Fruit fly (Drosophila melanogaster) whole organism, embryonic: ENCODE measurements around the gene opa.

ENCODE experiments used
- B-H1 ChIP-seq: fragments of 200-800 bp; sonication (Bioruptor generic); IDR thresholded peaks from 3 replicates; pipeline ENCODE4 v1.3.6; 2022; ENCODE audit warnings: missing biosample characterization, missing genetic modification characterization
- BEAF-32 ChIP-seq: fragments of 200-800 bp; sonication (Bioruptor generic); optimal IDR thresholded peaks from 3 replicates; lab custom pipeline; 2017; ENCODE audit warnings: missing biosample characterization, missing genetic modification characterization, mild to moderate bottlenecking, moderate library complexity, missing genetic modification reagents
- CG10321 ChIP-seq: fragments of 200-800 bp; sonication (Bioruptor generic); IDR thresholded peaks from 2 replicates; pipeline ENCODE4 v1.3.6; 2022; ENCODE audit warnings: missing biosample characterization, missing genetic modification characterization
- CG11398 ChIP-seq: fragments of 200-800 bp; sonication (Bioruptor generic); optimal IDR thresholded peaks from 2 replicates; lab custom pipeline; 2016; ENCODE audit warnings: missing biosample characterization, missing genetic modification characterization
- CG12659 ChIP-seq: fragments of 200-800 bp; sonication (Bioruptor generic); optimal IDR thresholded peaks from 3 replicates; lab custom pipeline; 2017; ENCODE audit warnings: mild to moderate bottlenecking, missing biosample characterization, missing genetic modification reagents, missing genetic modification characterization
- CG12744 ChIP-seq: fragments of 200-800 bp; sonication (Bioruptor generic); optimal IDR thresholded peaks from 2 replicates; lab custom pipeline; 2016; ENCODE audit warnings: missing biosample characterization, missing genetic modification characterization
- CG14710 ChIP-seq: fragments of 200-800 bp; sonication (Bioruptor generic); optimal IDR thresholded peaks from 3 replicates; lab custom pipeline; 2019; ENCODE audit warnings: missing biosample characterization, mild to moderate bottlenecking, missing genetic modification characterization, moderate library complexity
- CG17385 ChIP-seq: fragments of 200-800 bp; sonication (Bioruptor generic); optimal IDR thresholded peaks from 3 replicates; lab custom pipeline; 2018; ENCODE audit warnings: missing biosample characterization, mild to moderate bottlenecking, missing genetic modification characterization
- CG17568 ChIP-seq: fragments of 200-800 bp; sonication (Bioruptor generic); optimal IDR thresholded peaks from 2 replicates; lab custom pipeline; 2018; ENCODE audit warnings: missing biosample characterization, mild to moderate bottlenecking, missing genetic modification characterization, moderate library complexity
- CG18599 ChIP-seq: fragments of 200-800 bp; sonication (Bioruptor generic); optimal IDR thresholded peaks from 3 replicates; lab custom pipeline; 2017; ENCODE audit warnings: missing biosample characterization, missing genetic modification characterization, mild to moderate bottlenecking, moderate library complexity, missing genetic modification reagents
- CG18764 ChIP-seq: fragments of 200-800 bp; sonication (Bioruptor generic); optimal IDR thresholded peaks from 3 replicates; lab custom pipeline; 2016; ENCODE audit warnings: missing biosample characterization, missing genetic modification characterization
- CG30020 ChIP-seq: fragments of 200-800 bp; optimal IDR thresholded peaks from 2 replicates; lab custom pipeline; 2019; ENCODE audit warnings: missing biosample characterization, mild to moderate bottlenecking, missing genetic modification characterization, moderate library complexity
- CG30403 ChIP-seq: fragments of 200-800 bp; sonication (Bioruptor generic); optimal IDR thresholded peaks from 3 replicates; lab custom pipeline; 2016; ENCODE audit warnings: missing biosample characterization, missing genetic modification characterization
- CG34376 ChIP-seq: fragments of 200-800 bp; sonication (Bioruptor generic); optimal IDR thresholded peaks from 2 replicates; lab custom pipeline; 2018; ENCODE audit warnings: missing biosample characterization, mild to moderate bottlenecking, missing genetic modification characterization
- CG4360 ChIP-seq: fragments of 200-800 bp; sonication (Bioruptor generic); IDR thresholded peaks from 2 replicates; pipeline ENCODE4 v1.3.6; 2022; ENCODE audit warnings: missing biosample characterization, missing genetic modification characterization
- CG6791 ChIP-seq: fragments of 200-800 bp; sonication (Bioruptor generic); IDR thresholded peaks from 3 replicates; pipeline ENCODE4 v1.3.6; 2022; ENCODE audit warnings: missing biosample characterization, missing genetic modification characterization; ENCODE audit not compliant: partially characterized antibody
- CG7963 ChIP-seq: fragments of 200-800 bp; sonication (Bioruptor generic); IDR thresholded peaks from 3 replicates; pipeline ENCODE4 v1.3.6; 2022; ENCODE audit warnings: missing biosample characterization, missing genetic modification characterization; ENCODE audit not compliant: partially characterized antibody
- CG7987 ChIP-seq: fragments of 200-800 bp; sonication (Bioruptor generic); optimal IDR thresholded peaks from 2 replicates; lab custom pipeline; 2018; ENCODE audit warnings: missing biosample characterization, mild to moderate bottlenecking, missing genetic modification characterization, moderate library complexity
- CG9797 ChIP-seq: fragments of 200-800 bp; sonication (Bioruptor generic); optimal IDR thresholded peaks from 3 replicates; lab custom pipeline; 2018; ENCODE audit warnings: missing biosample characterization, mild to moderate bottlenecking, missing genetic modification characterization
- CkIIα-i1 ChIP-seq: fragments of 200-800 bp; sonication (Bioruptor generic); IDR thresholded peaks from 2 replicates; pipeline ENCODE4 v1.3.6; 2022; ENCODE audit warnings: missing biosample characterization, missing genetic modification characterization
- D19B ChIP-seq: fragments of 200-800 bp; sonication (Bioruptor generic); optimal IDR thresholded peaks from 2 replicates; lab custom pipeline; 2017; ENCODE audit warnings: missing biosample characterization, mild to moderate bottlenecking, missing genetic modification characterization
- Dbx ChIP-seq: fragments of 200-800 bp; sonication (Bioruptor generic); IDR thresholded peaks from 3 replicates; pipeline ENCODE4 v1.3.6; 2022; ENCODE audit warnings: missing biosample characterization, missing genetic modification characterization
- Dek ChIP-seq: fragments of 200-800 bp; sonication (Bioruptor generic); optimal IDR thresholded peaks from 3 replicates; lab custom pipeline; 2019; ENCODE audit warnings: missing biosample characterization, mild to moderate bottlenecking, missing genetic modification characterization, moderate library complexity
- Fer3 ChIP-seq: fragments of 200-800 bp; sonication (Bioruptor generic); optimal IDR thresholded peaks from 2 replicates; lab custom pipeline; 2018; ENCODE audit warnings: missing biosample characterization, mild to moderate bottlenecking, missing genetic modification characterization, moderate library complexity
- HmgD ChIP-seq: fragments of 200-800 bp; sonication (Bioruptor generic); optimal IDR thresholded peaks from 3 replicates; lab custom pipeline; 2016; ENCODE audit warnings: missing biosample characterization, missing genetic modification characterization
- Hmx ChIP-seq: fragments of 200-800 bp; sonication (Bioruptor generic); optimal IDR thresholded peaks from 2 replicates; lab custom pipeline; 2016; ENCODE audit warnings: missing biosample characterization, missing genetic modification characterization
- Hr51 ChIP-seq, 2 experiments: fragments of 200-800 bp; sonication (Bioruptor generic); optimal IDR thresholded peaks; 2 replicates in 1 of 2; 3 replicates in 1 of 2; lab custom pipeline; 2016 to 2018; ENCODE audit warnings: missing biosample characterization in 2 of 2, missing genetic modification characterization in 2 of 2, mild to moderate bottlenecking in 1 of 2, moderate library complexity in 1 of 2
- NC2β ChIP-seq: fragments of 200-800 bp; sonication (Bioruptor generic); optimal IDR thresholded peaks from 2 replicates; lab custom pipeline; 2016; ENCODE audit warnings: missing biosample characterization, missing genetic modification characterization
- Nf-YB ChIP-seq: fragments of 200-800 bp; sonication (Bioruptor generic); optimal IDR thresholded peaks from 3 replicates; lab custom pipeline; 2019; ENCODE audit warnings: missing biosample characterization, mild to moderate bottlenecking, missing genetic modification characterization, moderate library complexity
- Pdp1 ChIP-seq, 2 experiments: fragments of 200-800 bp; sonication (Bioruptor generic); optimal IDR thresholded peaks; 3 replicates each; lab custom pipeline; 2016; ENCODE audit warnings: missing biosample characterization in 2 of 2, missing genetic modification characterization in 2 of 2, mild to moderate bottlenecking in 1 of 2, moderate library complexity in 1 of 2
- Tbp ChIP-seq: fragments of >200 bp; optimal IDR thresholded peaks from 2 replicates; lab custom pipeline; 2018; ENCODE audit warnings: missing biosample characterization, missing genetic modification characterization
- abd-A ChIP-seq: fragments of 200-800 bp; sonication (Bioruptor generic); optimal IDR thresholded peaks from 3 replicates; lab custom pipeline; 2019; ENCODE audit warnings: missing biosample characterization, mild to moderate bottlenecking, missing genetic modification characterization, moderate library complexity
- bbx ChIP-seq: fragments of 200-800 bp; sonication (Bioruptor generic); IDR thresholded peaks from 2 replicates; pipeline ENCODE4 v1.3.6; 2022; ENCODE audit warnings: missing biosample characterization, missing genetic modification characterization; ENCODE audit not compliant: partially characterized antibody
- cato ChIP-seq: fragments of 200-800 bp; sonication (Bioruptor generic); optimal IDR thresholded peaks from 2 replicates; lab custom pipeline; 2016; ENCODE audit warnings: missing biosample characterization, missing genetic modification characterization, borderline replicate concordance
- chm ChIP-seq: fragments of 200-800 bp; sonication (Bioruptor generic); IDR thresholded peaks from 2 replicates; pipeline ENCODE4 v1.3.6; 2022; ENCODE audit warnings: missing biosample characterization, missing genetic modification characterization
- croc ChIP-seq: fragments of 200-800 bp; sonication (Bioruptor generic); conservative IDR thresholded peaks from 3 replicates; pipeline ENCODE4 v1.3.6; 2022; ENCODE audit warnings: missing biosample characterization, missing genetic modification characterization
- dan ChIP-seq: fragments of 200-800 bp; sonication (Bioruptor generic); IDR thresholded peaks from 2 replicates; pipeline ENCODE4 v1.3.6; 2022; ENCODE audit warnings: missing biosample characterization, missing genetic modification characterization
- fru ChIP-seq: fragments of >200 bp; optimal IDR thresholded peaks from 2 replicates; lab custom pipeline; 2017
- ftz-f1 ChIP-seq: fragments of 200-800 bp; sonication (Bioruptor generic); optimal IDR thresholded peaks from 2 replicates; lab custom pipeline; 2016; ENCODE audit warnings: missing biosample characterization, missing genetic modification characterization
- jigr1 ChIP-seq: fragments of 200-800 bp; sonication (Bioruptor generic); IDR thresholded peaks from 3 replicates; pipeline ENCODE4 v1.3.6; 2022; ENCODE audit warnings: missing biosample characterization, missing genetic modification characterization
- lmd ChIP-seq: fragments of 200-800 bp; sonication (Bioruptor generic); IDR thresholded peaks from 2 replicates; pipeline ENCODE4 v1.3.6; 2022; ENCODE audit warnings: missing biosample characterization, missing genetic modification characterization
- mam ChIP-seq: fragments of 200-800 bp; sonication (Bioruptor generic); optimal IDR thresholded peaks from 3 replicates; lab custom pipeline; 2016; ENCODE audit warnings: missing biosample characterization, missing genetic modification characterization
- nerfin-1 ChIP-seq: fragments of 200-800 bp; sonication (Bioruptor generic); optimal IDR thresholded peaks from 3 replicates; lab custom pipeline; 2019; ENCODE audit warnings: missing biosample characterization, mild to moderate bottlenecking, missing genetic modification characterization, moderate library complexity
- onecut ChIP-seq: fragments of 200-800 bp; sonication (Bioruptor generic); IDR thresholded peaks from 2 replicates; pipeline ENCODE4 v1.3.6; 2022; ENCODE audit warnings: missing biosample characterization, missing genetic modification characterization
- pita ChIP-seq: fragments of 200-800 bp; sonication (Bioruptor generic); optimal IDR thresholded peaks from 2 replicates; lab custom pipeline; 2017; ENCODE audit warnings: missing biosample characterization, mild to moderate bottlenecking, missing genetic modification characterization
- ranshi ChIP-seq: fragments of 200-800 bp; sonication (Bioruptor generic); IDR thresholded peaks from 2 replicates; pipeline ENCODE4 v1.3.6; 2022; ENCODE audit warnings: missing biosample characterization, missing genetic modification characterization
- row ChIP-seq: fragments of 200-800 bp; sonication (Bioruptor generic); IDR thresholded peaks from 3 replicates; pipeline ENCODE4 v1.3.6; 2022; ENCODE audit warnings: missing biosample characterization, missing genetic modification characterization
- sd ChIP-seq: fragments of 200-800 bp; sonication (Bioruptor generic); optimal IDR thresholded peaks from 3 replicates; lab custom pipeline; 2018; ENCODE audit warnings: missing biosample characterization, mild to moderate bottlenecking, missing genetic modification characterization, moderate library complexity
- sens ChIP-seq: fragments of 200-800 bp; sonication (Bioruptor generic); peaks from one replicate; lab custom pipeline; 2016; ENCODE audit warnings: missing biosample characterization, missing genetic modification characterization
- trem ChIP-seq: fragments of 200-800 bp; optimal IDR thresholded peaks from 3 replicates; lab custom pipeline; 2019; ENCODE audit warnings: missing biosample characterization, mild to moderate bottlenecking, missing genetic modification characterization, moderate library complexity
- zen ChIP-seq: fragments of 200-800 bp; sonication (Bioruptor generic); optimal IDR thresholded peaks from 3 replicates; lab custom pipeline; 2018; ENCODE audit warnings: missing biosample characterization, mild to moderate bottlenecking, missing genetic modification characterization, moderate library complexity

Gene opa

DNA sequence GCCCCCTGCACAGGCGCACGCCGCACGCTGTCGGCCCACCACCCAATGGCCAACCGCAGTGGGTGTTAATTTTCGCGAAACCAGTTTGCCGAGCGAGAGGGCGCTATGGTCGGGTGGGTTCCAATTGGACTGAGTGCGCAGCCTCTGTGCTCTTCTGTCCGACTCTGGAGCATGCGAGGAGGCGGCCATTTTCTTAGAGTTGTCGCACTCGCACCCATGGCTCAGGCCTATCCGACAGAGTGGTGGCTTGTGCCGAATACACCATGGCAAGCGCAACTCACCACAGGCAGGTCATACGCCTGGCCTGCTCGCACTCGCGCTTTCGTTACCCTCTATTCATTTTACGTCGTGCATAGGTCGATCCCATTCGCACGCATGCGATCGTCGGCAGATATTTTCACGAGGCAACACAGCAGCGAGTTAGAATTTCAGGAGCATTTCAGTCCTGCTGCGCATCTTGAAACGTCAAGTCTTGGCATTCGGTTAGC, at the start of gene opa (continued):
- no peak for TF ChIP-seq CG9797 (GFP tag; lab: Kevin White, UChicago)
- TF ChIP-seq Dbx = peak; percentile 27; the same call in 1 of the 3 replicates
- no peak for TF ChIP-seq Fer3 (tag; lab: Kevin White, UChicago)
- TF ChIP-seq ftz-f1 (GFP tag; lab: Kevin White, UChicago) = peak; percentile 52
- peak; percentile 100 for TF ChIP-seq Nf-YB (GFP tag; lab: Kevin White, UChicago)
- no peak for TF ChIP-seq Hr51 (GFP tag; optimal IDR thresholded peaks at IDR 0.05; lab: Kevin White, UChicago)
- TF ChIP-seq CG4360 (GFP tag; lab: Robert Waterston, UW) = peak; percentile 27; the same call in 1 of the 2 replicates
- peak; percentile 32; the same call in 1 of the 2 replicates for TF ChIP-seq ranshi (GFP tag; lab: Robert Waterston, UW)
- TF ChIP-seq jigr1 (GFP tag; lab: Robert Waterston, UW) = no peak
- no peak for TF ChIP-seq croc (GFP tag; lab: Robert Waterston, UW)
- no peak for TF ChIP-seq CG11398 (GFP tag; lab: Kevin White, UChicago)
- no peak for TF ChIP-seq Pdp1 (GFP tag; optimal IDR thresholded peaks at IDR 0.05; lab: Kevin White, UChicago)
- TF ChIP-seq CG10321 = peak; percentile 99
- no peak for TF ChIP-seq CG17385 (GFP tag; lab: Kevin White, UChicago)
- no peak for TF ChIP-seq CG18599 (GFP tag; lab: Kevin White, UChicago)
- TF ChIP-seq B-H1 (GFP tag; lab: Robert Waterston, UW) = no peak
- TF ChIP-seq NC2β = peak; percentile 10
- no peak for TF ChIP-seq mam (GFP tag; lab: Kevin White, UChicago)
- peak; percentile 66 for TF ChIP-seq HmgD (GFP tag; lab: Kevin White, UChicago)
- TF ChIP-seq CG17568 (GFP tag; lab: Kevin White, UChicago) = no peak
- TF ChIP-seq CG34376 (GFP tag; lab: Kevin White, UChicago) = no peak
- no peak for TF ChIP-seq CG30020 (tag; lab: Kevin White, UChicago)
- TF ChIP-seq cato (GFP tag; lab: Kevin White, UChicago) = no peak
- no peak for TF ChIP-seq Dek (tag; lab: Kevin White, UChicago)
- TF ChIP-seq zen (tag; lab: Kevin White, UChicago) = peak; percentile 54
- TF ChIP-seq CG12744 (GFP tag; lab: Kevin White, UChicago) = no peak
- no peak for TF ChIP-seq D19B (GFP tag; lab: Kevin White, UChicago)
- peak; percentile 26 for TF ChIP-seq sens (GFP tag; lab: Kevin White, UChicago)
- TF ChIP-seq CG18764 = no peak
- TF ChIP-seq bbx (GFP tag; lab: Robert Waterston, UW) = peak; percentile 58
- no peak for TF ChIP-seq CG7987
- peak; percentile 5 for TF ChIP-seq nerfin-1
- peak; percentile 49 for TF ChIP-seq trem
- no peak for TF ChIP-seq pita (GFP tag; lab: Kevin White, UChicago)
- TF ChIP-seq CG30403 = no peak
- TF ChIP-seq abd-A (tag; lab: Kevin White, UChicago) = peak; percentile 42
- no peak for TF ChIP-seq CG14710
- no peak for TF ChIP-seq CkIIα-i1 (GFP tag; lab: Robert Waterston, UW)
- no peak for TF ChIP-seq lmd
- TF ChIP-seq sd = peak; percentile 13
- TF ChIP-seq fru (lab: Kevin White, UChicago) = no peak
- TF ChIP-seq BEAF-32 (GFP tag; lab: Kevin White, UChicago) = no peak
- no peak for TF ChIP-seq dan
- TF ChIP-seq onecut = no peak
- TF ChIP-seq CG12659 (GFP tag; lab: Kevin White, UChicago) = no peak
- 0 out of 3 replicates have a peak, but pooled peaks have one; percentile 18 for TF ChIP-seq CG7963 (GFP tag; lab: Robert Waterston, UW)
- no peak for TF ChIP-seq Tbp
- TF ChIP-seq chm (GFP tag; lab: Robert Waterston, UW) = peak; percentile 44; the same call in 1 of the 2 replicates
- TF ChIP-seq CG6791 (GFP tag; lab: Robert Waterston, UW) = 0 out of 3 replicates have a peak, but pooled peaks have one; percentile 19
- TF ChIP-seq Hmx (GFP tag; lab: Kevin White, UChicago) = no peak
- TF ChIP-seq row = no peak
